Worm (Caenorhabditis elegans): ENCODE measurements around the gene cept-2.

cept-2 gene

DNA sequence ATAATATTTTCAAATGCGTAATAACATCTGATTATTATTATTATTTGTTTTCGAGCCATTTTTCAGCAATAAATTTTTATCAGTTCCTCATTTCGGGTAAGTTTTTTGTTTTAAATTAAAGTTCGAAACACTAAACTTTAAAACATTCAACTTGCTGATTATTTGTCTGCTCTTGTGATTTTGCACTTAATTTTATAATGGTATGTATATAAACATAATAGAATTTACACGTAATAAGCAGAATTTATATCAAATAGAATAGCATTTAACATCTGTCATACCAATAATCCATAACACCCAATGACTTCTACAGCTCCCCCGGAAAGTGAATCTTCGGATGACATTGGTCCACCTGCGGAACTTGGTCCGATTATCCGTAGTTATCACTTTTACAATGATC is 14.4 kb upstream of the cept-2 start, which contains the start of gene srm-4:
Gene srm-4, plus strand, starts transcription at position 301 of the 400 bp plus-strand sequence.
- TF ChIP-seq unc-42 (tag; optimal IDR thresholded peaks at IDR 0.05) (no peak), ceh-24 (tag; optimal IDR thresholded peaks at IDR 0.05) (no peak), ahr-1 (tag; optimal IDR thresholded peaks at IDR 0.05) (no peak), rnt-1 (tag; optimal IDR thresholded peaks at IDR 0.05) (no peak), lin-11 (tag; optimal IDR thresholded peaks at IDR 0.05) (no peak), pag-3 (tag; optimal IDR thresholded peaks at IDR 0.05; ENCODE audit: borderline replicate concordance) (no peak), odd-2 (tag; optimal IDR thresholded peaks at IDR 0.05) (no peak), fkh-10 (GFP tag; optimal IDR thresholded peaks at IDR 0.05) (no peak), ceh-34 (tag; optimal IDR thresholded peaks at IDR 0.05) (no peak), ceh-6 (GFP tag; optimal IDR thresholded peaks at IDR 0.05) (no peak), ceh-22 (tag; optimal IDR thresholded peaks at IDR 0.05) (no peak), hlh-8 (tag; optimal IDR thresholded peaks at IDR 0.05) (no peak), pha-4 (tag; optimal IDR thresholded peaks at IDR 0.05) (no peak), T23F11.4 (GFP tag; optimal IDR thresholded peaks at IDR 0.05) (no peak)

- TF ChIP-seq sox-2 (GFP tag; IDR thresholded peaks at IDR 0.05) (no peak), gmeb-2 (tag; optimal IDR thresholded peaks at IDR 0.05) (no peak), nfya-1 (tag; optimal IDR thresholded peaks at IDR 0.05) (no peak), rnt-1 (tag; optimal IDR thresholded peaks at IDR 0.05) (no peak), dve-1 (tag; optimal IDR thresholded peaks at IDR 0.05) (no peak), hlh-6 (tag; optimal IDR thresholded peaks at IDR 0.05) (no peak), nhr-232 (tag; optimal IDR thresholded peaks at IDR 0.05) (no peak), sdc-2 (tag; optimal IDR thresholded peaks at IDR 0.05) (no peak), hlh-15 (tag; optimal IDR thresholded peaks at IDR 0.05) (no peak), C08G9.2 (tag; optimal IDR thresholded peaks at IDR 0.05) (no peak), npax-4 (tag; optimal IDR thresholded peaks at IDR 0.05) (no peak), che-1 (tag; optimal IDR thresholded peaks at IDR 0.05) (no peak), pat-9 (tag; optimal IDR thresholded peaks at IDR 0.05) (no peak), ceh-14 (tag; optimal IDR thresholded peaks at IDR 0.05) (no peak), ceh-6 (GFP tag; optimal IDR thresholded peaks at IDR 0.05) (no peak), unc-55 (GFP tag; optimal IDR thresholded peaks at IDR 0.05) (no peak), pros-1 (tag; optimal IDR thresholded peaks at IDR 0.05) (no peak), dmd-4 (tag; optimal IDR thresholded peaks at IDR 0.05; ENCODE audit: borderline replicate concordance) (no peak), fax-1 (tag; optimal IDR thresholded peaks at IDR 0.05) (no peak), ama-1 (optimal IDR thresholded peaks at IDR 0.05) (no peak)
Observed at ce11 chrV:14334901-14335300, 12.7 kb upstream of the cept-2 start, which contains the start of gene srm-5. Gene srm-5 (plus strand): TSS chrV:14335201.

- TF ChIP-seq C38D4.7 (GFP tag; optimal IDR thresholded peaks at IDR 0.05) (no peak), dve-1 (tag; optimal IDR thresholded peaks at IDR 0.05) (no peak), ceh-2 (tag; optimal IDR thresholded peaks at IDR 0.05) (no peak), syd-9 (tag; optimal IDR thresholded peaks at IDR 0.05) (no peak), C08G9.2 (tag; optimal IDR thresholded peaks at IDR 0.05) (no peak), pha-2 (tag; optimal IDR thresholded peaks at IDR 0.05) (no peak), dmd-4 (tag; optimal IDR thresholded peaks at IDR 0.05; ENCODE audit: borderline replicate concordance) (no peak), F13H6.1 (tag; optimal IDR thresholded peaks at IDR 0.05) (no peak), hlh-30 (tag; optimal IDR thresholded peaks at IDR 0.05; ENCODE audit: insufficient read depth) (no peak), hlh-8 (tag; optimal IDR thresholded peaks at IDR 0.05) (no peak), ref-2 (tag; optimal IDR thresholded peaks at IDR 0.05) (no peak), pag-3 (tag; optimal IDR thresholded peaks at IDR 0.05; ENCODE audit: borderline replicate concordance) (no peak), unc-3 (GFP tag; conservative IDR thresholded peaks at IDR 0.05) (no peak), unc-3 (tag; optimal IDR thresholded peaks at IDR 0.05) (no peak), lin-11 (tag; optimal IDR thresholded peaks at IDR 0.05) (no peak), ceh-30 (tag; optimal IDR thresholded peaks at IDR 0.05) (no peak), rnt-1 (tag; optimal IDR thresholded peaks at IDR 0.05) (no peak), ceh-31 (tag; optimal IDR thresholded peaks at IDR 0.05) (no peak), madf-2 (tag; optimal IDR thresholded peaks at IDR 0.05) (no peak), odd-2 (tag; optimal IDR thresholded peaks at IDR 0.05) (no peak)
Observed at ce11 chrV:14336655-14337054, 10.9 kb upstream of the cept-2 start, which contains the start of gene srm-6. Gene srm-6 (plus strand): TSS chrV:14336955.

Data from whole organism, late embryonic.